Worm (Caenorhabditis elegans) whole organism, young adult: ENCODE results near the gene slc-25A10.

Source experiments
- D2030.7 ChIP-seq: fragments of 200-800 bp; sonication (Bioruptor generic); IDR thresholded peaks from 2 replicates; pipeline ENCODE4 v1.3.6; 2022; ENCODE audit warnings: missing genetic modification reagents, missing genetic modification characterization, missing compliant biosample characterization
- F23B12.7 ChIP-seq: sonication (generic microtip); optimal IDR thresholded peaks from 2 replicates; lab custom pipeline; 2017; ENCODE audit warnings: missing genetic modification characterization, mild to moderate bottlenecking, missing compliant biosample characterization, antibody characterized with exemption, moderate library complexity; ENCODE audit not compliant: insufficient read depth
- akir-1 ChIP-seq: fragments of 200-800 bp; sonication (Bioruptor generic); optimal IDR thresholded peaks from 2 replicates; lab custom pipeline; 2018; ENCODE audit warnings: mild to moderate bottlenecking, missing genetic modification characterization, moderate library complexity, missing compliant biosample characterization
- repo-1 ChIP-seq: sonication (generic microtip); optimal IDR thresholded peaks from 2 replicates; lab custom pipeline; 2017; ENCODE audit warnings: mild to moderate bottlenecking, missing genetic modification characterization, missing compliant biosample characterization

DNA sequence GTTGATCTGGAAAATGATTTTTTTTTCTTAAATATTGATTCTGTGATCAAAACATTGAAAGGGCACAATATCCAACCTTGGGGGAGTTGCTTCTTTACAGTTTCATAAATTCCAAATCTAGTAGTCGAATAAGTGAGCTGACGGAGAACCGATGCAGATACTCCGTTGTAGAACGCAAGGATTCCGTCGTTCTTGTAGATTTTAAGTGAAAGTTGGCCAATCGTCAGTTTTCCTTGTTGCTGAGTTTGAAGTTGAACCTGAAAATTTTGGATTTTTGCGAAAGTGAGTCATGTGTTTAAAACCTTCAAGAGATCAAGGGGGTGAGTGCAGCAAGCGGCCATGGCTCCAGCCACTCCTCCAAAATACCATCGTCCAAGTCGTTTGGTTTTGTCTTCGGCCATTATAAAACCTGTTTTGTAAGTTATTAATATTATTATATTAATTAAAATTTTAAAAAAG lies at the start of gene slc-25A10:
- no peak for TF ChIP-seq D2030.7 (GFP tag; lab: Robert Waterston, UW)
- TF ChIP-seq F23B12.7, result no peak
- TF ChIP-seq repo-1 (tag; lab: Kevin White, UChicago), result no peak
- no peak for TF ChIP-seq akir-1 (GFP tag; lab: Kevin White, UChicago)
